Worm (Caenorhabditis elegans) whole organism, early embryonic: ENCODE data around the gene C49F5.8.

Experiments
- B0310.2 ChIP-seq: sonication (generic microtip); optimal IDR thresholded peaks from 2 replicates; lab custom pipeline; 2016; ENCODE audit warnings: mild to moderate bottlenecking, missing genetic modification characterization, missing compliant biosample characterization
- F13C5.2 ChIP-seq: sonication (generic microtip); optimal IDR thresholded peaks from 2 replicates; lab custom pipeline; 2017; ENCODE audit warnings: mild to moderate bottlenecking, missing genetic modification characterization, inconsistent platforms, missing compliant biosample characterization
- aly-1 ChIP-seq: sonication (generic microtip); optimal IDR thresholded peaks from 2 replicates; lab custom pipeline; 2016; ENCODE audit warnings: missing genetic modification characterization, missing compliant biosample characterization
- ama-1 ChIP-seq: fragments of 150-350 bp; optimal IDR thresholded peaks from 2 replicates; lab custom pipeline; 2014
- ceh-13 ChIP-seq: fragments of 200-800 bp; sonication (Bioruptor generic); optimal IDR thresholded peaks from 2 replicates; lab custom pipeline; 2018; ENCODE audit warnings: mild to moderate bottlenecking, missing genetic modification characterization, missing compliant biosample characterization
- ceh-36 ChIP-seq: sonication (generic microtip); optimal IDR thresholded peaks from 2 replicates; lab custom pipeline; 2016; ENCODE audit warnings: missing genetic modification characterization, inconsistent platforms, missing compliant biosample characterization
- flt-1 ChIP-seq: fragments of 200-800 bp; sonication (Bioruptor generic); IDR thresholded peaks from 2 replicates; pipeline ENCODE4 v1.3.6; 2022; ENCODE audit warnings: missing genetic modification characterization, missing compliant biosample characterization
- hmbx-1 ChIP-seq: sonication (generic microtip); optimal IDR thresholded peaks from 2 replicates; lab custom pipeline; 2016; ENCODE audit warnings: mild to moderate bottlenecking, missing genetic modification characterization, missing compliant biosample characterization
- hmg-4 ChIP-seq: fragments of 200-800 bp; sonication (Bioruptor generic); optimal IDR thresholded peaks from 2 replicates; lab custom pipeline; 2018; ENCODE audit warnings: mild to moderate bottlenecking, missing genetic modification characterization, missing compliant biosample characterization
- sea-1 ChIP-seq: fragments of 200-800 bp; sonication (Bioruptor generic); conservative IDR thresholded peaks from 2 replicates; pipeline ENCODE4 v1.3.6; 2022; ENCODE audit warnings: missing genetic modification characterization, missing compliant biosample characterization
- tbx-11 ChIP-seq: fragments of 200-800 bp; sonication (Bioruptor generic); IDR thresholded peaks from 2 replicates; pipeline ENCODE4 v1.3.6; 2022; ENCODE audit warnings: missing genetic modification characterization, missing compliant biosample characterization
- tbx-37 ChIP-seq: fragments of 200-800 bp; sonication (Bioruptor generic); conservative IDR thresholded peaks from 2 replicates; pipeline ENCODE4 v1.3.6; 2022; ENCODE audit warnings: missing genetic modification reagents, missing genetic modification characterization, missing compliant biosample characterization

DNA sequence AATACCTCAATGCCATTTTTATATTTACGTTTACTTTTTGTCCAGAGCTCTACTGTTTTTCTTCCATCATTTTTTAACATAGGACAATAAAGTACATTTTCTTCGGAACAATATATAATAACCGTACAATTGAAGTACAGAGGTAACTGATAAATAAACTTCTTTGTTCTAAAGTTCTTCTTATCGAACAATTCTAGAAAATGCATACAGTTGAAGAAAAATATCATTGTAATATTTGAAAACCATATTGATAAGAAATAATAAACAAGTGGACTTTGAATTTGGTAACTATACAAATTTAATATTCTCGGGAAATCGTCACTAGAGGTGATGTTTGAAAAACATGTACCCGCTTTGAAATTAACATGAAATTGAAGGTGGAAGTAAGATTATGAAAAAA, 36.7 kb downstream of the C49F5.8 start:
- TF ChIP-seq tbx-11 (GFP tag; lab: Robert Waterston, UW) (no peak), ceh-36 (tag; lab: Kevin White, UChicago) (no peak), tbx-37 (GFP tag; lab: Robert Waterston, UW) (no peak), ama-1 (lab: Kevin White, UChicago) (no peak), ceh-13 (GFP tag; lab: Kevin White, UChicago) (no peak), flt-1 (GFP tag; lab: Robert Waterston, UW) (no peak), hmg-4 (GFP tag; lab: Kevin White, UChicago) (no peak), B0310.2 (no peak), hmbx-1 (no peak), F13C5.2 (tag; lab: Kevin White, UChicago) (no peak), aly-1 (tag; lab: Kevin White, UChicago) (no peak), sea-1 (GFP tag; lab: Robert Waterston, UW) (no peak)
